Fruit fly (Drosophila melanogaster): ENCODE measurements around the gene bor.

DNA sequence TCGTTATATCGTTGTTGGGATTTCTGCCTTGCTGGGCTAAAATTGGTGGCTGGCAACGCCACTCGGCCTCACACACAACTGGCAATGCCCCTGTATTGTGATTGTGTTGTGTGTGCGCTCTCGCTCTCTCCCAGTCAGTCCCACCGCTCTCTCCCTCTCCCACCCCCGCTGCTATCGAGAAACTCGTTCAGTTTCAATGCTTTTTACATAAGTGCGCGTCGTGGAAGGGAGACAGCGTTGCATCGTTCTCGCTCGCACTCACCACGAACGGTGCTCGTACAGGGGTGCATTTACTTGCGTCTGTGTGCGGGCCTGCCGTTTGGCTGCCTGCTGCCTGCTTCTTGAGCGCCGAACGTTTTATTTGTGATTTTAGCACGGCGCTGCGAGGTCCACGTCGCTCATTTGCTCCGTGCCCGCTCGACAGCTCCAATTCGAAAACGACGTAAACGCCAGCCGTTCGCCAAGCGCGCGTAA, 21.4 kb downstream of the bor start:
- TF ChIP-seq psq (optimal IDR thresholded peaks at IDR 0.05) (no peak), h (optimal IDR thresholded peaks at IDR 0.05) (no peak), insv (optimal IDR thresholded peaks at IDR 0.05) (no peak)
